Fruit fly (Drosophila melanogaster) whole organism, embryonic: ENCODE results near the gene CG33096.

Experiments used
- Adf1 ChIP-seq: fragments of 200-800 bp; sonication (Bioruptor generic); IDR thresholded peaks from 2 replicates; pipeline ENCODE4 v1.3.6; 2022; ENCODE audit warnings: missing biosample characterization, missing genetic modification characterization
- Atf3 ChIP-seq: fragments of 200-800 bp; sonication (Bioruptor generic); optimal IDR thresholded peaks from 3 replicates; lab custom pipeline; 2016; ENCODE audit warnings: missing biosample characterization, missing genetic modification characterization
- B-H2 ChIP-seq: fragments of 200-800 bp; sonication (Bioruptor generic); optimal IDR thresholded peaks from 2 replicates; lab custom pipeline; 2018; ENCODE audit warnings: missing biosample characterization, mild to moderate bottlenecking, missing genetic modification characterization
- CG10979 ChIP-seq: fragments of 200-800 bp; sonication (Bioruptor generic); optimal IDR thresholded peaks from 2 replicates; lab custom pipeline; 2018; ENCODE audit warnings: missing biosample characterization, mild to moderate bottlenecking, missing genetic modification characterization, moderate library complexity
- CG12104 ChIP-seq: fragments of 200-800 bp; sonication (Bioruptor generic); optimal IDR thresholded peaks from 3 replicates; lab custom pipeline; 2016; ENCODE audit warnings: missing biosample characterization, missing genetic modification characterization
- CG13894 ChIP-seq: fragments of 200-800 bp; sonication (Bioruptor generic); optimal IDR thresholded peaks from 3 replicates; lab custom pipeline; 2018; ENCODE audit warnings: missing biosample characterization, mild to moderate bottlenecking, missing genetic modification characterization, moderate library complexity
- CG15269 ChIP-seq: fragments of 200-800 bp; sonication (Bioruptor generic); optimal IDR thresholded peaks from 2 replicates; lab custom pipeline; 2018; ENCODE audit warnings: missing biosample characterization, mild to moderate bottlenecking, missing genetic modification characterization, moderate library complexity
- CG1529 ChIP-seq: fragments of 200-800 bp; sonication (Bioruptor generic); optimal IDR thresholded peaks from 3 replicates; lab custom pipeline; 2018; ENCODE audit warnings: missing biosample characterization, missing genetic modification characterization
- CG16813 ChIP-seq: fragments of 200-800 bp; sonication (Bioruptor generic); IDR thresholded peaks from 3 replicates; pipeline ENCODE4 v1.3.6; 2022; ENCODE audit warnings: missing biosample characterization, missing genetic modification characterization; ENCODE audit not compliant: partially characterized antibody
- CG17328 ChIP-seq: fragments of 200-800 bp; sonication (Bioruptor generic); IDR thresholded peaks from 2 replicates; pipeline ENCODE4 v1.3.6; 2022; ENCODE audit warnings: missing biosample characterization, missing genetic modification characterization
- CG17385 ChIP-seq: fragments of 200-800 bp; sonication (Bioruptor generic); optimal IDR thresholded peaks from 3 replicates; lab custom pipeline; 2018; ENCODE audit warnings: missing biosample characterization, mild to moderate bottlenecking, missing genetic modification characterization
- CG18764 ChIP-seq: fragments of 200-800 bp; sonication (Bioruptor generic); optimal IDR thresholded peaks from 3 replicates; lab custom pipeline; 2016; ENCODE audit warnings: missing biosample characterization, missing genetic modification characterization
- CG2889 ChIP-seq: fragments of 200-800 bp; sonication (Bioruptor generic); IDR thresholded peaks from 3 replicates; pipeline ENCODE4 v1.3.6; 2022; ENCODE audit warnings: missing biosample characterization, missing genetic modification characterization
- CG33557 ChIP-seq: fragments of 200-800 bp; sonication (Bioruptor generic); optimal IDR thresholded peaks from 2 replicates; lab custom pipeline; 2019; ENCODE audit warnings: missing biosample characterization, mild to moderate bottlenecking, missing genetic modification characterization, moderate library complexity
- CG7963 ChIP-seq: fragments of 200-800 bp; sonication (Bioruptor generic); IDR thresholded peaks from 3 replicates; pipeline ENCODE4 v1.3.6; 2022; ENCODE audit warnings: missing biosample characterization, missing genetic modification characterization; ENCODE audit not compliant: partially characterized antibody
- CG9215 ChIP-seq: fragments of 200-800 bp; sonication (Bioruptor generic); IDR thresholded peaks from 2 replicates; pipeline ENCODE4 v1.3.6; 2022; ENCODE audit warnings: missing biosample characterization, missing genetic modification characterization
- CG9932 ChIP-seq: fragments of 200-800 bp; sonication (Bioruptor generic); IDR thresholded peaks from 2 replicates; pipeline ENCODE4 v1.3.6; 2022; ENCODE audit warnings: missing biosample characterization, missing genetic modification characterization
- CkIIα-i1 ChIP-seq: fragments of 200-800 bp; sonication (Bioruptor generic); IDR thresholded peaks from 2 replicates; pipeline ENCODE4 v1.3.6; 2022; ENCODE audit warnings: missing biosample characterization, missing genetic modification characterization
- CrebB ChIP-seq: fragments of 200-800 bp; sonication (Bioruptor generic); optimal IDR thresholded peaks from 3 replicates; lab custom pipeline; 2018; ENCODE audit warnings: missing biosample characterization, mild to moderate bottlenecking, missing genetic modification characterization
- D ChIP-seq, 2 experiments: fragments of 200-800 bp in 1 of 2; fragments of >200 bp in 1 of 2; sonication (Bioruptor generic) in 1 of 2; optimal IDR thresholded peaks; 2 replicates in 1 of 2; 3 replicates in 1 of 2; lab custom pipeline; 2017; ENCODE audit warnings: mild to moderate bottlenecking in 1 of 2, missing biosample characterization in 1 of 2, missing genetic modification characterization in 1 of 2, missing genetic modification reagents in 1 of 2
- D19A ChIP-seq: fragments of 200-800 bp; optimal IDR thresholded peaks from 3 replicates; lab custom pipeline; 2019; ENCODE audit warnings: missing biosample characterization, mild to moderate bottlenecking, missing genetic modification characterization, moderate library complexity
- Dad ChIP-seq: fragments of 200-800 bp; sonication (Bioruptor generic); optimal IDR thresholded peaks from 3 replicates; lab custom pipeline; 2016; ENCODE audit warnings: missing biosample characterization, missing genetic modification characterization
- H15 ChIP-seq: fragments of 200-800 bp; sonication (Bioruptor generic); IDR thresholded peaks from 3 replicates; pipeline ENCODE4 v1.3.6; 2022; ENCODE audit warnings: missing biosample characterization, missing genetic modification characterization
- Hr78 ChIP-seq, 2 experiments: fragments of 200-800 bp in 1 of 2; fragments of >200 bp in 1 of 2; sonication (Bioruptor generic) in 1 of 2; optimal IDR thresholded peaks; 2 replicates each; lab custom pipeline; 2017 to 2019; ENCODE audit warnings: missing biosample characterization in 2 of 2, missing genetic modification characterization in 2 of 2, mild to moderate bottlenecking in 1 of 2, moderate library complexity in 1 of 2
- Max ChIP-seq: fragments of 200-800 bp; sonication (Bioruptor generic); optimal IDR thresholded peaks from 2 replicates; lab custom pipeline; 2016; ENCODE audit warnings: missing biosample characterization, mild to moderate bottlenecking, missing genetic modification characterization
- Nf-YB ChIP-seq: fragments of 200-800 bp; sonication (Bioruptor generic); optimal IDR thresholded peaks from 3 replicates; lab custom pipeline; 2019; ENCODE audit warnings: missing biosample characterization, mild to moderate bottlenecking, missing genetic modification characterization, moderate library complexity
- Rfx ChIP-seq: fragments of 200-800 bp; sonication (Bioruptor generic); IDR thresholded peaks from 2 replicates; pipeline ENCODE4 v1.3.6; 2022; ENCODE audit warnings: missing biosample characterization, missing genetic modification characterization
- Rx ChIP-seq: fragments of 200-800 bp; sonication (Bioruptor generic); IDR thresholded peaks from 2 replicates; pipeline ENCODE4 v1.3.6; 2022; ENCODE audit warnings: missing biosample characterization, missing genetic modification characterization
- Spps ChIP-seq: fragments of 200-800 bp; sonication (Bioruptor generic); optimal IDR thresholded peaks from 2 replicates; lab custom pipeline; 2018; ENCODE audit warnings: missing biosample characterization, mild to moderate bottlenecking, missing genetic modification characterization
- Tbp ChIP-seq: fragments of >200 bp; optimal IDR thresholded peaks from 2 replicates; lab custom pipeline; 2018; ENCODE audit warnings: missing biosample characterization, missing genetic modification characterization
- YL-1 ChIP-seq: fragments of 200-800 bp; sonication (Bioruptor generic); optimal IDR thresholded peaks from 3 replicates; lab custom pipeline; 2017; ENCODE audit warnings: missing biosample characterization, mild to moderate bottlenecking, missing genetic modification characterization
- amos ChIP-seq: fragments of 200-800 bp; sonication (Bioruptor generic); IDR thresholded peaks from 2 replicates; pipeline ENCODE4 v1.3.6; 2022; ENCODE audit warnings: missing biosample characterization, missing genetic modification characterization; ENCODE audit not compliant: partially characterized antibody
- bigmax ChIP-seq: fragments of 200-800 bp; sonication (Bioruptor generic); optimal IDR thresholded peaks from 2 replicates; lab custom pipeline; 2018; ENCODE audit warnings: missing biosample characterization, mild to moderate bottlenecking, missing genetic modification characterization
- br ChIP-seq: fragments of >200 bp; optimal IDR thresholded peaks from 2 replicates; lab custom pipeline; 2017
- caup ChIP-seq: fragments of 200-800 bp; sonication (Bioruptor generic); optimal IDR thresholded peaks from 3 replicates; lab custom pipeline; 2017; ENCODE audit warnings: missing biosample characterization, mild to moderate bottlenecking, missing genetic modification characterization, moderate library complexity; ENCODE audit not compliant: severe bottlenecking
- crc ChIP-seq: fragments of 200-800 bp; sonication (Bioruptor generic); optimal IDR thresholded peaks from 2 replicates; lab custom pipeline; 2016; ENCODE audit warnings: missing biosample characterization, missing genetic modification characterization
- croc ChIP-seq: fragments of 200-800 bp; sonication (Bioruptor generic); conservative IDR thresholded peaks from 3 replicates; pipeline ENCODE4 v1.3.6; 2022; ENCODE audit warnings: missing biosample characterization, missing genetic modification characterization
- dm ChIP-seq: fragments of 200-800 bp; sonication (Bioruptor generic); optimal IDR thresholded peaks from 3 replicates; lab custom pipeline; 2016; ENCODE audit warnings: missing biosample characterization, missing genetic modification characterization
- emc ChIP-seq: fragments of 200-800 bp; sonication (Bioruptor generic); optimal IDR thresholded peaks from 2 replicates; lab custom pipeline; 2016; ENCODE audit warnings: missing biosample characterization, missing genetic modification characterization
- fru ChIP-seq: fragments of >200 bp; optimal IDR thresholded peaks from 2 replicates; lab custom pipeline; 2017
- gfzf ChIP-seq: fragments of 200-800 bp; sonication (Bioruptor generic); optimal IDR thresholded peaks from 2 replicates; lab custom pipeline; 2016; ENCODE audit warnings: missing biosample characterization, mild to moderate bottlenecking, missing genetic modification characterization, moderate library complexity
- h ChIP-seq: fragments of >200 bp; optimal IDR thresholded peaks from 2 replicates; lab custom pipeline; 2017
- her ChIP-seq: fragments of 200-800 bp; sonication (Bioruptor generic); optimal IDR thresholded peaks from 2 replicates; lab custom pipeline; 2016; ENCODE audit warnings: missing biosample characterization, missing genetic modification characterization
- jing ChIP-seq: fragments of 200-800 bp; sonication (Bioruptor generic); optimal IDR thresholded peaks from 2 replicates; lab custom pipeline; 2018; ENCODE audit warnings: missing biosample characterization, mild to moderate bottlenecking, missing genetic modification characterization
- kay ChIP-seq: fragments of 200-800 bp; sonication (Bioruptor generic); optimal IDR thresholded peaks from 2 replicates; lab custom pipeline; 2016; ENCODE audit warnings: missing biosample characterization, missing genetic modification characterization
- mld ChIP-seq: fragments of 200-800 bp; sonication (Bioruptor generic); IDR thresholded peaks from 3 replicates; pipeline ENCODE4 v1.3.6; 2022; ENCODE audit warnings: missing biosample characterization, missing genetic modification characterization; ENCODE audit not compliant: partially characterized antibody
- ranshi ChIP-seq: fragments of 200-800 bp; sonication (Bioruptor generic); IDR thresholded peaks from 2 replicates; pipeline ENCODE4 v1.3.6; 2022; ENCODE audit warnings: missing biosample characterization, missing genetic modification characterization
- schlank ChIP-seq: fragments of 200-800 bp; sonication (Bioruptor generic); optimal IDR thresholded peaks from 2 replicates; lab custom pipeline; 2018; ENCODE audit warnings: missing biosample characterization, mild to moderate bottlenecking, missing genetic modification characterization
- tll ChIP-seq, 2 experiments: fragments of 200-800 bp in 1 of 2; fragments of >200 bp in 1 of 2; sonication (Bioruptor generic) in 1 of 2; optimal IDR thresholded peaks; 2 replicates each; lab custom pipeline; 2017 to 2019; ENCODE audit warnings: missing biosample characterization in 2 of 2, missing genetic modification characterization in 2 of 2, mild to moderate bottlenecking in 1 of 2, moderate library complexity in 1 of 2
- toy ChIP-seq: fragments of 200-800 bp; sonication (Bioruptor generic); IDR thresholded peaks from 2 replicates; pipeline ENCODE4 v1.3.6; 2022; ENCODE audit warnings: missing biosample characterization, missing genetic modification characterization

Gene CG33096

dm6 chr3R:25054451-25055188, 42.9 kb upstream of the CG33096 start, which contains the start of gene CG31109 (continued):
- TF ChIP-seq her: no peak
- TF ChIP-seq crc (GFP tag; lab: Kevin White, UChicago): no peak
- no peak for TF ChIP-seq CG10979 (tag; lab: Kevin White, UChicago)
- no peak for TF ChIP-seq Nf-YB
- TF ChIP-seq ranshi (GFP tag; lab: Robert Waterston, UW): no peak
- TF ChIP-seq br: no peak
- no peak for TF ChIP-seq fru
- TF ChIP-seq CG18764 (GFP tag; lab: Kevin White, UChicago): no peak
- peak; percentile 56; the same call in 2 of the 3 replicates for TF ChIP-seq CG16813
- no peak for TF ChIP-seq Tbp (GFP tag; lab: Kevin White, UChicago)
- TF ChIP-seq toy (GFP tag; lab: Robert Waterston, UW): no peak
- no peak for TF ChIP-seq CG7963
- TF ChIP-seq H15 (GFP tag; lab: Robert Waterston, UW): no peak
- TF ChIP-seq amos (GFP tag; lab: Robert Waterston, UW): peak; percentile 63; the same call in 1 of the 2 replicates
- TF ChIP-seq Hr78 (GFP tag; optimal IDR thresholded peaks at IDR 0.05; lab: Kevin White, UChicago): no peak
- no peak for TF ChIP-seq emc (GFP tag; lab: Kevin White, UChicago)
- no peak for TF ChIP-seq Rx (GFP tag; lab: Robert Waterston, UW)
- TF ChIP-seq CG1529 (GFP tag; lab: Kevin White, UChicago): no peak
- TF ChIP-seq CG12104 (GFP tag; lab: Kevin White, UChicago): no peak
- TF ChIP-seq Rfx (GFP tag; lab: Robert Waterston, UW): peak; percentile 51
- peak; percentile 1 for TF ChIP-seq D19A
- TF ChIP-seq CkIIα-i1 (GFP tag; lab: Robert Waterston, UW): no peak
- no peak for TF ChIP-seq CrebB (tag; lab: Kevin White, UChicago)
- peak; percentile 60 for TF ChIP-seq B-H2
- TF ChIP-seq YL-1 (GFP tag; lab: Kevin White, UChicago): peak; percentile 54
- peak; percentile 36 for TF ChIP-seq gfzf
- TF ChIP-seq h (lab: Kevin White, UChicago): no peak
- no peak for TF ChIP-seq kay (GFP tag; lab: Kevin White, UChicago)
- TF ChIP-seq CG9215 (GFP tag; lab: Robert Waterston, UW): no peak
- TF ChIP-seq dm: no peak
- no peak for TF ChIP-seq tll (GFP tag; optimal IDR thresholded peaks at IDR 0.05; lab: Kevin White, UChicago)
- no peak for TF ChIP-seq CG9932 (GFP tag; lab: Robert Waterston, UW)
- no peak for TF ChIP-seq Dad (GFP tag; lab: Kevin White, UChicago)
- peak; percentile 42 for TF ChIP-seq CG13894
- no peak for TF ChIP-seq CG17328
- TF ChIP-seq CG2889: no peak
- no peak for TF ChIP-seq CG33557 (GFP tag; lab: Kevin White, UChicago)
- TF ChIP-seq Max: no peak
- no peak for TF ChIP-seq CG15269 (tag; lab: Kevin White, UChicago)
- 0 out of 3 replicates have a peak, but pooled peaks have one; percentile 41 for TF ChIP-seq mld
- no peak for TF ChIP-seq schlank (tag; lab: Kevin White, UChicago)
- no peak for TF ChIP-seq jing (GFP tag; lab: Kevin White, UChicago)
- TF ChIP-seq Spps (tag; lab: Kevin White, UChicago): no peak
- no peak for TF ChIP-seq caup (GFP tag; lab: Kevin White, UChicago)
- peak; percentile 41 for TF ChIP-seq bigmax (GFP tag; lab: Kevin White, UChicago)
- TF ChIP-seq Atf3 (GFP tag; lab: Kevin White, UChicago): no peak
- TF ChIP-seq Adf1: no peak
- no peak for TF ChIP-seq CG17385 (GFP tag; lab: Kevin White, UChicago)
- TF ChIP-seq croc (GFP tag; lab: Robert Waterston, UW): no peak
- TF ChIP-seq D (optimal IDR thresholded peaks at IDR 0.05; lab: Kevin White, UChicago): no peak
- TF ChIP-seq D (GFP tag; optimal IDR thresholded peaks at IDR 0.05; lab: Kevin White, UChicago): no peak
